Worm (Caenorhabditis elegans) whole organism, L4/young adult: ENCODE measurements around the gene erfa-3.

Experiments
- W03F9.2 ChIP-seq: fragments of 150-350 bp; optimal IDR thresholded peaks from 2 replicates; lab custom pipeline; 2014; ENCODE audit warnings: missing biosample characterization, missing genetic modification characterization
- dao-5 ChIP-seq: sonication (generic microtip); optimal IDR thresholded peaks from 2 replicates; lab custom pipeline; 2016; ENCODE audit warnings: missing genotype, missing genetic modification characterization, moderate library complexity, missing compliant biosample characterization

- TF ChIP-seq W03F9.2 (tag; lab: Kevin White, UChicago) (no peak), dao-5 (no peak)
These were observed 25.3 kb downstream of the erfa-3 start, which contains the start of gene Y42A5A.1 for ce11 chrV:11087519-11087998.
